Fruit fly (Drosophila melanogaster) whole organism: Measurements from ENCODE around the gene CG34305.
"Not testable (repeated sequence)": the region's sequence is repeated elsewhere in the genome, so short reads cannot be mapped to it uniquely, and the experiment has no call there.

Experiments
- CG8478 ChIP-seq: fragments of >200 bp; optimal IDR thresholded peaks from 2 replicates; lab custom pipeline; 2018; ENCODE audit warnings: inconsistent platforms
- Dll ChIP-seq: fragments of >200 bp; optimal IDR thresholded peaks from 2 replicates; lab custom pipeline; 2017
- EcR ChIP-seq, 2 experiments: fragments of >200 bp; optimal IDR thresholded peaks; 2 replicates each; lab custom pipeline; 2017; ENCODE audit warnings: missing biosample characterization in 2 of 2, missing genetic modification characterization in 2 of 2, missing genetic modification reagents in 2 of 2
- pan ChIP-seq: fragments of >200 bp; optimal IDR thresholded peaks from 2 replicates; lab custom pipeline; 2017
- psq ChIP-seq: fragments of >200 bp; optimal IDR thresholded peaks from 2 replicates; lab custom pipeline; 2017
- usp ChIP-seq: fragments of >200 bp; optimal IDR thresholded peaks from 2 replicates; lab custom pipeline; 2017; ENCODE audit warnings: missing biosample characterization, missing genetic modification characterization, mixed read lengths

Gene CG34305

DNA sequence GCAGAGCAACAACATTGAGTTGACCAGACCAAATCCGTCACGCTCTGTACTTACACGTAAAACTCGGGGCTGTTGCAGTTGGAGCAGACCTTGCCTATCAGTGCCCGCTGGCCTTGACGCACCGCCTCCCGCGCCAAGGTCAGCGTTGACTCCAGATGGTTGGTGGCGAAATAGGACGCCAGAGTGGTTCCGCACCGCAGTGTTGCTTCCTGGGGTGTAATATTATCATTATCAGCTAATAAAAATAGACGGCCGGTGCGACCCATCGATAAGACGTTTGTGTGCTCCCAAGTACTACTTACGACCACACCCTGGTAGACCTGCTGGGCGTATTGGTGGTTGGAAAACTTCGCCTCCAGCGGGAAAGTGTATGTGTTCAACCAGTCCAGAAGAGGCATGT lies 14.5 kb downstream of the CG34305 start:
- TF ChIP-seq Dll (lab: Kevin White, UChicago), result no peak
- TF ChIP-seq psq (lab: Kevin White, UChicago), result no peak
- no peak for TF ChIP-seq usp (GFP tag; lab: Kevin White, UChicago)
- TF ChIP-seq pan (lab: Kevin White, UChicago), result no peak
- no peak for TF ChIP-seq EcR (GFP tag; optimal IDR thresholded peaks at IDR 0.05; lab: Kevin White, UChicago)
- TF ChIP-seq CG8478, result no peak

dm6 chr3R:4220780-4221179 lies 22.2 kb downstream of the CG34305 start:
- TF ChIP-seq Dll (lab: Kevin White, UChicago) (no peak), usp (GFP tag; lab: Kevin White, UChicago) (no peak)

- TF ChIP-seq psq (lab: Kevin White, UChicago) (no peak), Dll (lab: Kevin White, UChicago) (no peak), EcR (GFP tag; optimal IDR thresholded peaks at IDR 0.05; lab: Kevin White, UChicago) (no peak), usp (GFP tag; lab: Kevin White, UChicago) (no peak), CG8478 (no peak), pan (lab: Kevin White, UChicago) (no peak)
Observed at dm6 chr3R:4220030-4220429, 22.9 kb downstream of the CG34305 start, which contains the start of gene CG31516. Gene CG31516, minus strand, starts transcription at chr3R:4220130.

DNA sequence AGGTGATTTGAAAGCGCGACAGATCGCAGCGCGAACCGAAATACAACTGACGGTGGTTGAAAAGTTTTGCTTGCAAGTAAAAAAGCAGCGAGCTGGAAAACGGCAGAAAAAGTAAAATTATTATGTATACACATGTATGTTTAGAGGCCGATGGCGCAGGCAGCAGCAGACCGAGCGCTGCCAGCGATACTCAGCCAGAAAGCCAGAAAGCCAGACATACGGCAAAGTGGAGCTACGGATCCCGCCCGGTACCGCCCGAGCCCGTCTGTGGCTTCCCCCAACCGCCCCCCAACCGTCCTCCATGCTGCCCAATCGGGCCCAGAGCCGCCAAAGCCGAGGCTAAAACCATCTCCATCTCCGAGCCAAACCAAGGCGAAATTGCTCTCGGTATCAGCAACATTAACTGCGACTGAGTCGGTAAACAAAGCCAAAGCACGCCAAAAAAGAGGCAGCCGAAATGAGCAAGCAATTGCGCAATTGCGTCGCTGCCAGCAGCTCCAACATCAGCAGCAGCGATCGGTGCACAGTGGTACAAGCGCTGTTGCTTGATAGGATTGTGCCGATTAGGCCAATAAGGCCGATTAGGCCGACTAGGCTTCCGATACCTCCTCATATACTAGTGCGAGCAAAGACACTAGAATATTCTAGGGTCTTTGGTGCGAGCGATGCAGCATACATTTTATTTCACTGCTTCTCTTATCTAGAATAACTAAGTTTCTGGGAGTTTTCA lies 27.5 kb downstream of the CG34305 start, which contains the start of gene CG14636:
CG14636 (minus strand) TSS at position 51 of the 730 bp plus-strand sequence.
- TF ChIP-seq EcR (GFP tag; optimal IDR thresholded peaks at IDR 0.05; lab: Kevin White, UChicago), result no peak
- peak; percentile 18 for TF ChIP-seq Dll (lab: Kevin White, UChicago)
- TF ChIP-seq CG8478, result no peak
- TF ChIP-seq usp (GFP tag; lab: Kevin White, UChicago), result no peak
- TF ChIP-seq psq (lab: Kevin White, UChicago), result no peak
- TF ChIP-seq pan (lab: Kevin White, UChicago), result no peak

DNA sequence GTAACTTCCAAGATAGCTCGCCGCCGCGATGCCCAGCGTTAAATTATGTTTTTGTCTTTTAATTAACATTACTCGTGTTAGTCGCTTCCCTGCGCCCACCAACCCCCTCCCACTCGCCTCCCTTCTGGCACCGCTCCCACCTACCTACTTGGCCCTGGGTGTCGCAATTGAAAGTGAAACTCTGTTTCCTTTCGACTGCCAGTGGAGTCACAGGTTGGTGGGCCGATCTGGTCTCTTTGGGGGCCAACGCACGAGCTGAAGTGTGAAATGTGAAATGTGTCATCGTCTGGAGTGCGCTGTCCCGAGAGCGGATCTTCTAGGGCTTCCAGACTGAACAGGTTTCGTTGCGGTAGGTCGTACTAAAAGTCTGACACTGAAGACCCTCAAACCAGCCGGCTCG lies 28.3 kb downstream of the CG34305 start:
- TF ChIP-seq pan (lab: Kevin White, UChicago) (no peak), Dll (lab: Kevin White, UChicago) (peak; percentile 14)

DNA sequence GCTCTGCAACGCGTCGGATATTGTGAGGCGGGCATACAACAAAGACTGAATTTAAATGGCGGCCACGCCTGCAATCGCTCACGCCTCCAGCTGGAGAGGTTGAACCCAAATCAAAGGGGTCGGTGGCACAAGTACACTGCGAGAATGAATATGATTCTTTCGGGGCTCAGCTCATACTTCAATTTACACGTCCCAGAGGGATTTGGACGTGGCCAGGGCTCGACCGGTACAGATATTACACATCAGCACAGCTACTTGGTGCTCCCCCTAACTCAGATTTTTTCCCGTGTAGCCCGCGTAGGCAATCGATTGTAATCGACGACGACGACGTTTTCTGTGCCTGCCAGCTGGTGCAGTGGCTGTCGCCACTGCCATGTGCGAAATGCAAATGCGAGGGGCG lies 28.9 kb downstream of the CG34305 start:
- no peak for TF ChIP-seq Dll (lab: Kevin White, UChicago)
- peak in 1 of 2 experiments; percentile 70 for TF ChIP-seq EcR (GFP tag; optimal IDR thresholded peaks at IDR 0.05; lab: Kevin White, UChicago)
- TF ChIP-seq psq (lab: Kevin White, UChicago), result no peak
- no peak for TF ChIP-seq pan (lab: Kevin White, UChicago)
- no peak for TF ChIP-seq CG8478
- TF ChIP-seq usp (GFP tag; lab: Kevin White, UChicago), result no peak

dm6 chr3R:4211483-4211882 lies 31.5 kb downstream of the CG34305 start, which contains the start of gene aux:
Gene aux, plus strand, starts transcription at chr3R:4211783.
- TF ChIP-seq Dll (lab: Kevin White, UChicago); pan (lab: Kevin White, UChicago); usp (GFP tag; lab: Kevin White, UChicago): not testable (repeated sequence)

dm6 chr3R:4197055-4197454 lies 45.9 kb downstream of the CG34305 start, which contains the start of gene beta-Man:
Gene beta-Man, plus strand, starts transcription at chr3R:4197206.
- TF ChIP-seq CG8478 (no peak), Dll (lab: Kevin White, UChicago) (no peak), psq (lab: Kevin White, UChicago) (no peak), EcR (GFP tag; optimal IDR thresholded peaks at IDR 0.05; lab: Kevin White, UChicago) (no peak), pan (lab: Kevin White, UChicago) (no peak), usp (GFP tag; lab: Kevin White, UChicago) (no peak)
